Fruit fly (Drosophila melanogaster) whole organism, embryonic: ENCODE data around the gene RpS14a.

Experiments
- Atf3 ChIP-seq: fragments of 200-800 bp; sonication (Bioruptor generic); optimal IDR thresholded peaks from 3 replicates; lab custom pipeline; 2016; ENCODE audit warnings: missing biosample characterization, missing genetic modification characterization
- Bteb2 ChIP-seq: fragments of 200-800 bp; sonication (Bioruptor generic); optimal IDR thresholded peaks from 2 replicates; lab custom pipeline; 2016; ENCODE audit warnings: missing biosample characterization, missing genetic modification characterization
- CG10274 ChIP-seq: fragments of 200-800 bp; sonication (Bioruptor generic); optimal IDR thresholded peaks from 3 replicates; lab custom pipeline; 2017; ENCODE audit warnings: missing biosample characterization, mild to moderate bottlenecking, missing genetic modification characterization
- CG10979 ChIP-seq: fragments of 200-800 bp; sonication (Bioruptor generic); optimal IDR thresholded peaks from 2 replicates; lab custom pipeline; 2018; ENCODE audit warnings: missing biosample characterization, mild to moderate bottlenecking, missing genetic modification characterization, moderate library complexity
- CG12104 ChIP-seq: fragments of 200-800 bp; sonication (Bioruptor generic); optimal IDR thresholded peaks from 3 replicates; lab custom pipeline; 2016; ENCODE audit warnings: missing biosample characterization, missing genetic modification characterization
- CG12219 ChIP-seq: fragments of 200-800 bp; sonication (Bioruptor generic); optimal IDR thresholded peaks from 3 replicates; lab custom pipeline; 2018; ENCODE audit warnings: missing biosample characterization, mild to moderate bottlenecking, missing genetic modification characterization
- CG15011 ChIP-seq: fragments of 200-800 bp; sonication (Bioruptor generic); optimal IDR thresholded peaks from 3 replicates; lab custom pipeline; 2018; ENCODE audit warnings: missing biosample characterization, mild to moderate bottlenecking, missing genetic modification characterization
- CG15514 ChIP-seq: fragments of 200-800 bp; sonication (Bioruptor generic); optimal IDR thresholded peaks from 3 replicates; lab custom pipeline; 2017; ENCODE audit warnings: missing biosample characterization, missing genetic modification characterization, mild to moderate bottlenecking, moderate library complexity, missing genetic modification reagents
- CG1602 ChIP-seq: fragments of 200-800 bp; sonication (Bioruptor generic); optimal IDR thresholded peaks from 3 replicates; lab custom pipeline; 2016; ENCODE audit warnings: missing biosample characterization, missing genetic modification characterization
- CG17359 ChIP-seq: fragments of 200-800 bp; sonication (Bioruptor generic); optimal IDR thresholded peaks from 3 replicates; lab custom pipeline; 2018; ENCODE audit warnings: missing biosample characterization, mild to moderate bottlenecking, missing genetic modification characterization, moderate library complexity
- CG31224 ChIP-seq: fragments of 200-800 bp; sonication (Bioruptor generic); IDR thresholded peaks from 2 replicates; pipeline ENCODE4 v1.3.6; 2022; ENCODE audit warnings: missing biosample characterization, missing genetic modification characterization
- CG32767 ChIP-seq: fragments of 200-800 bp; sonication (Bioruptor generic); IDR thresholded peaks from 2 replicates; pipeline ENCODE4 v1.3.6; 2022; ENCODE audit warnings: missing biosample characterization, missing genetic modification characterization
- CG3407 ChIP-seq: fragments of 200-800 bp; sonication (Bioruptor generic); optimal IDR thresholded peaks from 2 replicates; lab custom pipeline; 2018; ENCODE audit warnings: missing biosample characterization, mild to moderate bottlenecking, missing genetic modification characterization
- CG42726 ChIP-seq: fragments of 200-800 bp; sonication (Bioruptor generic); IDR thresholded peaks from 2 replicates; pipeline ENCODE4 v1.3.6; 2022; ENCODE audit warnings: missing biosample characterization, missing genetic modification characterization; ENCODE audit not compliant: partially characterized antibody
- CG43689 ChIP-seq: fragments of 200-800 bp; sonication (Bioruptor generic); IDR thresholded peaks from 2 replicates; pipeline ENCODE4 v1.3.6; 2022; ENCODE audit warnings: missing biosample characterization, missing genetic modification characterization
- CG4707 ChIP-seq: fragments of 200-800 bp; sonication (Bioruptor generic); optimal IDR thresholded peaks from 2 replicates; lab custom pipeline; 2018; ENCODE audit warnings: missing biosample characterization, mild to moderate bottlenecking, missing genetic modification characterization, moderate library complexity
- CG4854 ChIP-seq: fragments of 200-800 bp; sonication (Bioruptor generic); optimal IDR thresholded peaks from 2 replicates; lab custom pipeline; 2016; ENCODE audit warnings: missing biosample characterization, missing genetic modification characterization, inconsistent platforms
- CG5180 ChIP-seq: fragments of 200-800 bp; sonication (Bioruptor generic); optimal IDR thresholded peaks from 3 replicates; lab custom pipeline; 2017; ENCODE audit warnings: missing biosample characterization, missing genetic modification characterization, mild to moderate bottlenecking, moderate library complexity, missing genetic modification reagents
- CG7928 ChIP-seq: fragments of 200-800 bp; sonication (Bioruptor generic); optimal IDR thresholded peaks from 2 replicates; lab custom pipeline; 2017; ENCODE audit warnings: missing biosample characterization, mild to moderate bottlenecking, missing genetic modification characterization
- CG8089 ChIP-seq: fragments of 200-800 bp; sonication (Bioruptor generic); optimal IDR thresholded peaks from 3 replicates; lab custom pipeline; 2016; ENCODE audit warnings: missing biosample characterization, missing genetic modification characterization
- CG9215 ChIP-seq: fragments of 200-800 bp; sonication (Bioruptor generic); IDR thresholded peaks from 2 replicates; pipeline ENCODE4 v1.3.6; 2022; ENCODE audit warnings: missing biosample characterization, missing genetic modification characterization
- CG9876 ChIP-seq: fragments of 200-800 bp; sonication (Bioruptor generic); optimal IDR thresholded peaks from 2 replicates; lab custom pipeline; 2016; ENCODE audit warnings: missing biosample characterization, missing genetic modification characterization
- CoRest ChIP-seq: fragments of 200-800 bp; sonication (Bioruptor generic); optimal IDR thresholded peaks from 3 replicates; lab custom pipeline; 2018; ENCODE audit warnings: missing biosample characterization, mild to moderate bottlenecking, missing genetic modification characterization, moderate library complexity
- D ChIP-seq, 2 experiments: fragments of 200-800 bp in 1 of 2; fragments of >200 bp in 1 of 2; sonication (Bioruptor generic) in 1 of 2; optimal IDR thresholded peaks; 2 replicates in 1 of 2; 3 replicates in 1 of 2; lab custom pipeline; 2017; ENCODE audit warnings: mild to moderate bottlenecking in 1 of 2, missing biosample characterization in 1 of 2, missing genetic modification characterization in 1 of 2, missing genetic modification reagents in 1 of 2
- Dref ChIP-seq: fragments of 200-800 bp; sonication (Bioruptor generic); IDR thresholded peaks from 2 replicates; pipeline ENCODE4 v1.3.6; 2022; ENCODE audit warnings: missing biosample characterization, missing genetic modification characterization
- Drgx ChIP-seq: fragments of 200-800 bp; sonication (Bioruptor generic); IDR thresholded peaks from 2 replicates; pipeline ENCODE4 v1.3.6; 2022; ENCODE audit warnings: missing biosample characterization, missing genetic modification characterization
- ERR ChIP-seq: fragments of 200-800 bp; sonication (Bioruptor generic); optimal IDR thresholded peaks from 2 replicates; lab custom pipeline; 2016; ENCODE audit warnings: missing biosample characterization, missing genetic modification characterization
- Elba2 ChIP-seq: fragments of 200-800 bp; sonication (Bioruptor generic); optimal IDR thresholded peaks from 3 replicates; lab custom pipeline; 2016; ENCODE audit warnings: missing biosample characterization, missing genetic modification characterization
- Ets97D ChIP-seq: fragments of 200-800 bp; sonication (Bioruptor generic); optimal IDR thresholded peaks from 3 replicates; lab custom pipeline; 2016; ENCODE audit warnings: missing biosample characterization, missing genetic modification characterization
- Gsc ChIP-seq: fragments of 200-800 bp; sonication (Bioruptor generic); IDR thresholded peaks from 2 replicates; pipeline ENCODE4 v1.3.6; 2022; ENCODE audit warnings: missing biosample characterization, missing genetic modification characterization
- HLH4C ChIP-seq: fragments of 200-800 bp; sonication (Bioruptor generic); IDR thresholded peaks from 3 replicates; pipeline ENCODE4 v1.3.6; 2022; ENCODE audit warnings: missing biosample characterization, missing genetic modification characterization; ENCODE audit not compliant: partially characterized antibody
- NFAT ChIP-seq: fragments of 200-800 bp; sonication (Bioruptor generic); IDR thresholded peaks from 2 replicates; pipeline ENCODE4 v1.3.6; 2022; ENCODE audit warnings: missing biosample characterization, missing genetic modification characterization
- Opbp ChIP-seq: fragments of 200-800 bp; sonication (Bioruptor generic); IDR thresholded peaks from 3 replicates; pipeline ENCODE4 v1.3.6; 2022; ENCODE audit warnings: missing biosample characterization, missing genetic modification characterization; ENCODE audit not compliant: partially characterized antibody
- Poxn ChIP-seq: fragments of 200-800 bp; sonication (Bioruptor generic); IDR thresholded peaks from 2 replicates; pipeline ENCODE4 v1.3.6; 2022; ENCODE audit warnings: missing biosample characterization, missing genetic modification characterization
- ab ChIP-seq: fragments of 200-800 bp; sonication (Bioruptor generic); optimal IDR thresholded peaks from 2 replicates; lab custom pipeline; 2016; ENCODE audit warnings: missing biosample characterization, missing genetic modification characterization
- aop ChIP-seq: fragments of 200-800 bp; sonication (Bioruptor generic); IDR thresholded peaks from 2 replicates; pipeline ENCODE4 v1.3.6; 2022; ENCODE audit warnings: missing biosample characterization, missing genetic modification characterization
- dimm ChIP-seq: fragments of 200-800 bp; sonication (Bioruptor generic); IDR thresholded peaks from 2 replicates; pipeline ENCODE4 v1.3.6; 2022; ENCODE audit warnings: missing biosample characterization, missing genetic modification characterization
- fru ChIP-seq: fragments of >200 bp; optimal IDR thresholded peaks from 2 replicates; lab custom pipeline; 2017
- gt ChIP-seq: fragments of 200-800 bp; sonication (Bioruptor generic); IDR thresholded peaks from 2 replicates; pipeline ENCODE4 v1.3.6; 2022; ENCODE audit warnings: missing biosample characterization, missing genetic modification characterization
- ham ChIP-seq: fragments of 200-800 bp; sonication (Bioruptor generic); IDR thresholded peaks from 2 replicates; pipeline ENCODE4 v1.3.6; 2022; ENCODE audit warnings: missing biosample characterization, missing genetic modification characterization
- ken ChIP-seq: fragments of 200-800 bp; sonication (Bioruptor generic); IDR thresholded peaks from 3 replicates; pipeline ENCODE4 v1.3.6; 2022; ENCODE audit warnings: missing biosample characterization, missing genetic modification characterization
- lov ChIP-seq, 2 experiments: fragments of 200-800 bp in 1 of 2; fragments of >200 bp in 1 of 2; sonication (Bioruptor generic) in 1 of 2; IDR thresholded peaks in 1 of 2; optimal IDR thresholded peaks in 1 of 2; 2 replicates in 1 of 2; 3 replicates in 1 of 2; pipeline versions ENCODE4 v1.3.6 to Lab custom; 2017 to 2022; ENCODE audit warnings: missing biosample characterization in 1 of 2, missing genetic modification characterization in 1 of 2
- luna ChIP-seq: fragments of 200-800 bp; sonication (Bioruptor generic); optimal IDR thresholded peaks from 2 replicates; lab custom pipeline; 2016; ENCODE audit warnings: missing biosample characterization, missing genetic modification characterization
- pb ChIP-seq: fragments of 200-800 bp; sonication (Bioruptor generic); optimal IDR thresholded peaks from 3 replicates; lab custom pipeline; 2016; ENCODE audit warnings: missing biosample characterization, missing genetic modification characterization
- pita ChIP-seq: fragments of 200-800 bp; sonication (Bioruptor generic); optimal IDR thresholded peaks from 2 replicates; lab custom pipeline; 2017; ENCODE audit warnings: missing biosample characterization, mild to moderate bottlenecking, missing genetic modification characterization
- row ChIP-seq: fragments of 200-800 bp; sonication (Bioruptor generic); IDR thresholded peaks from 3 replicates; pipeline ENCODE4 v1.3.6; 2022; ENCODE audit warnings: missing biosample characterization, missing genetic modification characterization
- run ChIP-seq: fragments of 200-800 bp; sonication (Bioruptor generic); optimal IDR thresholded peaks from 3 replicates; lab custom pipeline; 2018; ENCODE audit warnings: missing biosample characterization, mild to moderate bottlenecking, missing genetic modification characterization
- sens-2 ChIP-seq: fragments of 200-800 bp; sonication (Bioruptor generic); IDR thresholded peaks from 2 replicates; pipeline ENCODE4 v1.3.6; 2022; ENCODE audit warnings: missing biosample characterization, missing genetic modification characterization
- shn ChIP-seq: fragments of 200-800 bp; sonication (Bioruptor generic); optimal IDR thresholded peaks from 3 replicates; lab custom pipeline; 2016; ENCODE audit warnings: missing biosample characterization, missing genetic modification characterization
- zen ChIP-seq: fragments of 200-800 bp; sonication (Bioruptor generic); optimal IDR thresholded peaks from 3 replicates; lab custom pipeline; 2018; ENCODE audit warnings: missing biosample characterization, mild to moderate bottlenecking, missing genetic modification characterization, moderate library complexity

RpS14a gene

DNA sequence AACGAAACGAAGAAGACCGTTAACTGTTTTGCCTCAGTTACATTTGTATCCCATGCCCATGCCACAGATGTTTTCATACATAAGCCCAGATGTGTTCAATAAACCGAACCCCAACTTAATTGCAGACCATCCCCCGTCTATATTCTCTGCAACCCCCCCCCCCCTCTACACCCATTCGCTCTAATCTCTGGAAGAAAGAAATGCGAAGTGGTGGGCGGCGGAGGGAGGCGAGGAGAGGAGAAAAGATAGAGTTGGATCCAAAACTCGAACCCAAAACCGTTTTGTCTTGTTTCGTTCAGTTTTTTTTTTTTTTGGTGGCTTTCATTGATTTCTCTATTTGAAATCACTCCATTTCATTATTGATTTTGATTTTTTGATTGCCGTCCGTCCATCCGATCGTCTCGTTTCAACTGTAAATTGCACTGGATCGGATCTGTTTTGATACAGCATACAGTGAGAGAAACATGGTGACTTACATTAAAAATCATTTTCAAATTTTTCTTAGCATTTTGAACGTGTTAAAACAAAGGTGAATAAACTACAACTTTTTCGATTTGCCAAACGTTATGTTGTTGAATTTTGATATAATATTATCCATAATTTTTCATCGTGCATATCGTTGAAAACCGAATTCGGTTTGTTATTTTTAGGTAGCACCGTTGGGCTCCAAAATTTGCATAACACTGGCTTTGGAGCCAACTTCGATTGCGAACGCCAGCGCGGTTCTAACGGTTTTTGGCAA lies 42.1 kb downstream of the RpS14a start (continued):
- TF ChIP-seq HLH4C (GFP tag; lab: Robert Waterston, UW) (no peak), CG5180 (GFP tag; lab: Kevin White, UChicago) (no peak), CG1602 (GFP tag; lab: Kevin White, UChicago) (peak; percentile 7), Poxn (GFP tag; lab: Robert Waterston, UW) (no peak), aop (no peak), Opbp (GFP tag; lab: Robert Waterston, UW) (no peak), CG3407 (GFP tag; lab: Kevin White, UChicago) (no peak), CG4707 (GFP tag; lab: Kevin White, UChicago) (no peak), CG31224 (GFP tag; lab: Robert Waterston, UW) (no peak), CG10979 (tag; lab: Kevin White, UChicago) (peak; percentile 49), CG17359 (tag; lab: Kevin White, UChicago) (peak; percentile 48), CG7928 (GFP tag; lab: Kevin White, UChicago) (no peak), fru (lab: Kevin White, UChicago) (no peak), row (GFP tag; lab: Robert Waterston, UW) (peak; percentile 32; the same call in 1 of the 3 replicates), CG43689 (GFP tag; lab: Robert Waterston, UW) (0 out of 2 replicates have a peak, but pooled peaks have one; percentile 8), Gsc (GFP tag; lab: Robert Waterston, UW) (no peak), CG15011 (GFP tag; lab: Kevin White, UChicago) (no peak), ham (no peak), run (tag; lab: Kevin White, UChicago) (no peak), Atf3 (no peak), CG12104 (no peak), zen (tag; lab: Kevin White, UChicago) (no peak), CG32767 (no peak), ab (GFP tag; lab: Kevin White, UChicago) (no peak), pb (no peak), Bteb2 (GFP tag; lab: Kevin White, UChicago) (no peak), luna (no peak), CG4854 (no peak), dimm (GFP tag; lab: Robert Waterston, UW) (no peak), pita (no peak), Ets97D (GFP tag; lab: Kevin White, UChicago) (no peak), CG9215 (GFP tag; lab: Robert Waterston, UW) (no peak), lov (optimal IDR thresholded peaks at IDR 0.05; lab: Kevin White, UChicago) (no peak), lov (GFP tag; IDR thresholded peaks at IDR 0.05; lab: Robert Waterston, UW) (no peak), gt (no peak), CG9876 (GFP tag; lab: Kevin White, UChicago) (no peak), ken (GFP tag; lab: Robert Waterston, UW) (no peak), Dref (GFP tag; lab: Robert Waterston, UW) (no peak), sens-2 (GFP tag; lab: Robert Waterston, UW) (no peak), Elba2 (GFP tag; lab: Kevin White, UChicago) (no peak), CG8089 (GFP tag; lab: Kevin White, UChicago) (no peak), ERR (GFP tag; lab: Kevin White, UChicago) (no peak), Drgx (GFP tag; lab: Robert Waterston, UW) (peak; percentile 35; the same call in 1 of the 2 replicates), shn (GFP tag; lab: Kevin White, UChicago) (no peak), CG10274 (GFP tag; lab: Kevin White, UChicago) (no peak), CoRest (tag; lab: Kevin White, UChicago) (no peak), D (optimal IDR thresholded peaks at IDR 0.05; lab: Kevin White, UChicago) (no peak), D (GFP tag; optimal IDR thresholded peaks at IDR 0.05; lab: Kevin White, UChicago) (peak; percentile 4), CG12219 (GFP tag; lab: Kevin White, UChicago) (peak; percentile 16), CG42726 (GFP tag; lab: Robert Waterston, UW) (no peak), NFAT (GFP tag; lab: Robert Waterston, UW) (no peak), CG15514 (no peak)
